Worm (Caenorhabditis elegans) whole organism, L4 larva: Measurements from ENCODE around the gene Y39G8B.7.
"Not testable (repeated sequence)": the region's sequence is repeated elsewhere in the genome, so short reads cannot be mapped to it uniquely, and the experiment has no call there.

ENCODE experiments used
- D1046.2 ChIP-seq: fragments of 200-800 bp; sonication (Bioruptor generic); IDR thresholded peaks from 2 replicates; pipeline ENCODE4 v1.3.6; 2022; ENCODE audit warnings: missing genetic modification characterization, missing compliant biosample characterization
- F26F4.8 ChIP-seq: fragments of 200-800 bp; sonication (Bioruptor generic); conservative IDR thresholded peaks from 2 replicates; pipeline ENCODE4 v1.3.6; 2022; ENCODE audit warnings: missing genetic modification characterization, missing compliant biosample characterization
- F44E2.7 ChIP-seq: fragments of 200-800 bp; sonication (Bioruptor generic); IDR thresholded peaks from 2 replicates; pipeline ENCODE4 v2.1.2; 2022; ENCODE audit warnings: missing genetic modification characterization, missing compliant biosample characterization
- F49E8.2 ChIP-seq: sonication (generic microtip); optimal IDR thresholded peaks from 2 replicates; lab custom pipeline; 2016; ENCODE audit warnings: missing compliant biosample characterization, mild to moderate bottlenecking, missing genetic modification characterization, borderline replicate concordance
- T26A8.4 ChIP-seq: fragments of 200-800 bp; sonication (Bioruptor generic); IDR thresholded peaks from 2 replicates; pipeline ENCODE4 v1.3.6; 2022; ENCODE audit warnings: missing genetic modification characterization, missing compliant biosample characterization
- Y105C5A.15 ChIP-seq: fragments of 200-800 bp; sonication (Bioruptor generic); IDR thresholded peaks from 2 replicates; pipeline ENCODE4 v1.3.6; 2022; ENCODE audit warnings: missing genetic modification characterization, missing compliant biosample characterization
- Y48G9A.11 ChIP-seq: fragments of 200-800 bp; sonication (Bioruptor generic); IDR thresholded peaks from 2 replicates; pipeline ENCODE4 v1.3.6; 2022; ENCODE audit warnings: missing genetic modification reagents, missing genetic modification characterization, missing compliant biosample characterization
- Y5F2A.4 ChIP-seq: fragments of 200-800 bp; sonication (Bioruptor generic); optimal IDR thresholded peaks from 2 replicates; lab custom pipeline; 2018; ENCODE audit warnings: mild to moderate bottlenecking, missing genetic modification characterization, missing compliant biosample characterization
- Y75B8A.6 ChIP-seq: fragments of 200-800 bp; sonication (Bioruptor generic); IDR thresholded peaks from 2 replicates; pipeline ENCODE4 v1.3.6; 2022; ENCODE audit warnings: missing genetic modification reagents, missing genetic modification characterization, missing compliant biosample characterization
- ceh-28 ChIP-seq: fragments of 150-350 bp; optimal IDR thresholded peaks from 2 replicates; lab custom pipeline; 2014; ENCODE audit warnings: missing biosample characterization, missing genetic modification reagents, missing genetic modification characterization
- ceh-44 ChIP-seq: fragments of 200-800 bp; sonication (Bioruptor generic); IDR thresholded peaks from 2 replicates; pipeline ENCODE4 v1.3.6; 2022; ENCODE audit warnings: missing genetic modification reagents, missing genetic modification characterization, missing compliant biosample characterization
- ctbp-1 ChIP-seq: fragments of 200-800 bp; sonication (Bioruptor generic); IDR thresholded peaks from 2 replicates; pipeline ENCODE4 v1.3.6; 2022; ENCODE audit warnings: missing genetic modification reagents, missing genetic modification characterization, missing compliant biosample characterization
- daf-8 ChIP-seq: fragments of 200-800 bp; sonication (Bioruptor generic); IDR thresholded peaks from 2 replicates; pipeline ENCODE4 v1.3.6; 2022; ENCODE audit warnings: missing genetic modification characterization, missing compliant biosample characterization
- dmd-8 ChIP-seq: fragments of 200-800 bp; sonication (Bioruptor generic); IDR thresholded peaks from 2 replicates; pipeline ENCODE4 v1.3.6; 2022; ENCODE audit warnings: missing genetic modification characterization, missing compliant biosample characterization
- egl-43 ChIP-seq: fragments of 200-800 bp; sonication (Bioruptor generic); IDR thresholded peaks from 2 replicates; pipeline ENCODE4 v1.3.6; 2022; ENCODE audit warnings: missing genetic modification reagents, missing genetic modification characterization, missing compliant biosample characterization
- hlh-30 ChIP-seq: sonication (generic microtip); optimal IDR thresholded peaks from 2 replicates; lab custom pipeline; 2017; ENCODE audit warnings: antibody characterized with exemption, mild to moderate bottlenecking, missing genetic modification characterization, missing compliant biosample characterization; ENCODE audit not compliant: insufficient read depth
- lim-7 ChIP-seq: fragments of 200-800 bp; sonication (Bioruptor generic); IDR thresholded peaks from 2 replicates; pipeline ENCODE4 v1.3.6; 2022; ENCODE audit warnings: missing genetic modification characterization, missing compliant biosample characterization
- lin-29 ChIP-seq: fragments of 200-800 bp; sonication (Bioruptor generic); IDR thresholded peaks from 2 replicates; pipeline ENCODE4 v1.3.6; 2022; ENCODE audit warnings: missing genetic modification reagents, missing genetic modification characterization, missing compliant biosample characterization
- madf-5 ChIP-seq, 2 experiments: fragments of 200-800 bp; sonication (Bioruptor generic); IDR thresholded peaks; 2 replicates each; pipeline ENCODE4 v1.3.6; 2022; ENCODE audit warnings: missing compliant biosample characterization in 2 of 2, missing genetic modification characterization in 2 of 2
- madf-9 ChIP-seq: fragments of 200-800 bp; sonication (Bioruptor generic); conservative IDR thresholded peaks from 2 replicates; pipeline ENCODE4 v1.3.6; 2022; ENCODE audit warnings: missing genetic modification reagents, missing genetic modification characterization, missing compliant biosample characterization
- mxl-2 ChIP-seq: fragments of 200-800 bp; sonication (Bioruptor generic); conservative IDR thresholded peaks from 2 replicates; pipeline ENCODE4 v1.3.6; 2022; ENCODE audit warnings: missing genetic modification reagents, missing genetic modification characterization, missing compliant biosample characterization
- mxl-3 ChIP-seq: fragments of 200-800 bp; sonication (Bioruptor generic); optimal IDR thresholded peaks from 2 replicates; lab custom pipeline; 2018; ENCODE audit warnings: mild to moderate bottlenecking, missing genetic modification characterization, missing compliant biosample characterization
- nhr-41 ChIP-seq: fragments of 200-800 bp; sonication (Bioruptor generic); IDR thresholded peaks from 2 replicates; pipeline ENCODE4 v1.3.6; 2022; ENCODE audit warnings: missing genetic modification reagents, missing genetic modification characterization, missing compliant biosample characterization
- nhr-42 ChIP-seq: fragments of 200-800 bp; sonication (Bioruptor generic); IDR thresholded peaks from 2 replicates; pipeline ENCODE4 v1.3.6; 2022; ENCODE audit warnings: missing genetic modification characterization, missing compliant biosample characterization
- pha-4 ChIP-seq, 2 experiments: fragments of 150-350 bp in 1 of 2; fragments of 200-800 bp in 1 of 2; sonication (Bioruptor generic) in 1 of 2; IDR thresholded peaks in 1 of 2; optimal IDR thresholded peaks in 1 of 2; 2 replicates each; pipeline versions ENCODE4 v1.3.6 to Lab custom; 2014 to 2022; ENCODE audit warnings: missing genetic modification characterization in 2 of 2, missing genetic modification reagents in 2 of 2, missing biosample characterization in 1 of 2, missing compliant biosample characterization in 1 of 2
- php-3 ChIP-seq: fragments of 200-800 bp; sonication (Bioruptor generic); IDR thresholded peaks from 2 replicates; pipeline ENCODE4 v1.3.6; 2022; ENCODE audit warnings: missing genetic modification reagents, missing genetic modification characterization, missing compliant biosample characterization
- saeg-2 ChIP-seq: fragments of 200-800 bp; sonication (Bioruptor generic); IDR thresholded peaks from 2 replicates; pipeline ENCODE4 v1.3.6; 2022; ENCODE audit warnings: missing genetic modification reagents, missing genetic modification characterization, missing compliant biosample characterization
- set-16 ChIP-seq: fragments of 200-800 bp; sonication (Bioruptor generic); IDR thresholded peaks from 2 replicates; pipeline ENCODE4 v1.3.6; 2022; ENCODE audit warnings: missing genetic modification reagents, missing genetic modification characterization, missing compliant biosample characterization
- snpc-1.2 ChIP-seq: fragments of 200-800 bp; sonication (Bioruptor generic); IDR thresholded peaks from 2 replicates; pipeline ENCODE4 v1.3.6; 2022; ENCODE audit warnings: missing genetic modification reagents, missing genetic modification characterization, missing compliant biosample characterization
- spr-3 ChIP-seq: fragments of 200-800 bp; sonication (Bioruptor generic); optimal IDR thresholded peaks from 2 replicates; lab custom pipeline; 2018; ENCODE audit warnings: mild to moderate bottlenecking, missing genetic modification characterization, missing compliant biosample characterization
- vab-7 ChIP-seq: fragments of 200-800 bp; sonication (Bioruptor generic); IDR thresholded peaks from 2 replicates; pipeline ENCODE4 v1.3.6; 2022; ENCODE audit warnings: missing genetic modification reagents, missing genetic modification characterization, missing compliant biosample characterization
- zfp-3 ChIP-seq: fragments of 200-800 bp; sonication (Bioruptor generic); conservative IDR thresholded peaks from 2 replicates; pipeline ENCODE4 v1.3.6; 2022; ENCODE audit warnings: missing genetic modification reagents, missing genetic modification characterization, missing compliant biosample characterization
- zip-11 ChIP-seq: fragments of 200-800 bp; sonication (Bioruptor generic); IDR thresholded peaks from 2 replicates; pipeline ENCODE4 v1.3.6; 2022; ENCODE audit warnings: missing genetic modification characterization, missing compliant biosample characterization
- ztf-7 ChIP-seq: fragments of 150-350 bp; optimal IDR thresholded peaks from 2 replicates; lab custom pipeline; 2014; ENCODE audit warnings: missing biosample characterization, missing genetic modification characterization

The Y39G8B.7 gene

DNA sequence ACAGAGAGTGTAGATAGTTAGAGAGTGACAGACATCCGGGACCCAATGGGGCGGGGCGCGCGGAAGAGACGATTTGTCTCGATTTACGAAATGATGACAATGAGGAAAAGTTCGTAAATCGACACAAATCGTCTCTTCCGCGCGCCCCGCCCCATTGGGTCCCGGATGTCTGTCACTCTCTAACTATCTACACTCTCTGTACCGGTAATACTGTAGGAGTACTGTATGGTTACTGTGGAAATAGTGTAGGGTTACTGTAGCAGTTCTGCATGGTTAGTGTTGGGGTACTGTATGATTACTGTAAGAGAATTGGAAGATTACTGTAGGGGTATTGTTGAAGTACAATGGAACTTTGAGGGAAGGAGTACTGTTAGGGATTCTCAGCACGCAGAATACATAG, 26.4 kb upstream of the Y39G8B.7 start, which contains the start of gene F01D5.10:
F01D5.10 (minus strand) TSS at position 101 of the 400 bp plus-strand sequence.
- not testable (repeated sequence) for TF ChIP-seq daf-8 (GFP tag; lab: Robert Waterston, UW); F49E8.2 (tag; lab: Kevin White, UChicago); ztf-7

DNA sequence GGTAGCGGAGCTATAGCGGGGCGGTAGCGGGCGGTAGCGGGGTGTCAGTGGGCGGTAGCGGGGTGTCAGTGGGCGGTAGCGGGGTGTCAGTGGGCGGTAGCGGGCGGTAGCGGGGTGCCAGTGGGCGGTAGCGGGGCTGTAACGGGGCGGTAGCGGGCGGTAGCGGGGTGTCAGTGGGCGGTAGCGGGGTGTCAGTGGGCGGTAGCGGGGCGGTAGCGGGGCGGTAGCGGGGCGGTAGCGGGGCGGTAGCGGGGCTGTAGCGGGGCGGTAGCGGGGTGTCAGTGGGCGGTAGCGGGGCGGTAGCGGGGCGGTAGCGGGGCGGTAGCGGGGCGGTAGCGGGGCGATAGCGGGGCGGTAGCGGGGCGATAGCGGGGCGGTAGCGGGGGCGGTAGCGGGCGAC, 24.8 kb upstream of the Y39G8B.7 start:
- TF ChIP-seq saeg-2 (GFP tag; lab: Robert Waterston, UW) (0 out of 2 replicates have a peak, but pooled peaks have one; percentile 40), ctbp-1 (GFP tag; lab: Robert Waterston, UW) (peak; percentile 45; the same call in 1 of the 2 replicates), F26F4.8 (GFP tag; lab: Robert Waterston, UW) (peak; percentile 40; the same call in 1 of the 2 replicates), spr-3 (peak; percentile 2), daf-8 (GFP tag; lab: Robert Waterston, UW) (0 out of 2 replicates have a peak, but pooled peaks have one; percentile 43), Y75B8A.6 (GFP tag; lab: Robert Waterston, UW) (0 out of 2 replicates have a peak, but pooled peaks have one; percentile 18), Y48G9A.11 (GFP tag; lab: Robert Waterston, UW) (peak; percentile 40; the same call in 1 of the 2 replicates), pha-4 (GFP tag; IDR thresholded peaks at IDR 0.05; lab: Robert Waterston, UW) (peak; percentile 85; the same call in 1 of the 2 replicates), dmd-8 (GFP tag; lab: Robert Waterston, UW) (peak; percentile 76; the same call in 1 of the 2 replicates), madf-5 (GFP tag; IDR thresholded peaks at IDR 0.05; lab: Robert Waterston, UW) (0 out of 4 replicates have a peak, but pooled peaks of 1 of the 2 experiments have one; percentile 16), Y105C5A.15 (GFP tag; lab: Robert Waterston, UW) (peak; percentile 44; the same call in 1 of the 2 replicates), lin-29 (GFP tag; lab: Robert Waterston, UW) (peak; percentile 38; the same call in 1 of the 2 replicates), snpc-1.2 (GFP tag; lab: Robert Waterston, UW) (0 out of 2 replicates have a peak, but pooled peaks have one; percentile 57), D1046.2 (GFP tag; lab: Robert Waterston, UW) (peak; percentile 81; the same call in 1 of the 2 replicates), nhr-42 (peak; percentile 69), F44E2.7 (GFP tag; lab: Robert Waterston, UW) (0 out of 2 replicates have a peak, but pooled peaks have one; percentile 60), egl-43 (GFP tag; lab: Robert Waterston, UW) (peak; percentile 82), vab-7 (peak; percentile 56; the same call in 1 of the 2 replicates), php-3 (GFP tag; lab: Robert Waterston, UW) (peak; percentile 63; the same call in 1 of the 2 replicates), mxl-2 (GFP tag; lab: Robert Waterston, UW) (0 out of 2 replicates have a peak, but pooled peaks have one; percentile 40), nhr-41 (GFP tag; lab: Robert Waterston, UW) (peak; percentile 33; the same call in 1 of the 2 replicates), set-16 (GFP tag; lab: Robert Waterston, UW) (peak; percentile 100), zip-11 (GFP tag; lab: Robert Waterston, UW) (0 out of 2 replicates have a peak, but pooled peaks have one; percentile 20), lim-7 (GFP tag; lab: Robert Waterston, UW) (peak; percentile 36; the same call in 1 of the 2 replicates), T26A8.4 (GFP tag; lab: Robert Waterston, UW) (peak; percentile 56; the same call in 1 of the 2 replicates)
- TF ChIP-seq pha-4 (tag; optimal IDR thresholded peaks at IDR 0.05; lab: Kevin White, UChicago): not testable (repeated sequence)

ce11 chrII:14018887-14019286, 24.1 kb upstream of the Y39G8B.7 start:
- TF ChIP-seq hlh-30 (tag; lab: Kevin White, UChicago) (no peak), ceh-44 (no peak), mxl-3 (GFP tag; lab: Kevin White, UChicago) (no peak), Y5F2A.4 (GFP tag; lab: Kevin White, UChicago) (no peak), lim-7 (GFP tag; lab: Robert Waterston, UW) (no peak), madf-9 (GFP tag; lab: Robert Waterston, UW) (no peak), zfp-3 (GFP tag; lab: Robert Waterston, UW) (no peak), ceh-28 (tag; lab: Kevin White, UChicago) (peak; percentile 88)
